Fruit fly (Drosophila melanogaster): ENCODE data around the gene nmd.

nmd gene

dm6 chr2L:10299810-10300147, 4.0 kb downstream of the nmd start, which contains the start of gene CYLD (continued):
- TF ChIP-seq Dll (GFP tag; IDR thresholded peaks at IDR 0.05; ENCODE audit: partially characterized antibody), result peak; percentile 58; the same call in 1 of the 4 replicates
- peak; percentile 18 for TF ChIP-seq pho (GFP tag; optimal IDR thresholded peaks at IDR 0.05)
- peak; percentile 58 for TF ChIP-seq Hsf (GFP tag; optimal IDR thresholded peaks at IDR 0.05)
- TF ChIP-seq CG18764 (GFP tag; optimal IDR thresholded peaks at IDR 0.05), result peak; percentile 42
- TF ChIP-seq CG4404 (GFP tag; IDR thresholded peaks at IDR 0.05), result no peak
- peak; percentile 77 for TF ChIP-seq Xbp1 (GFP tag; optimal IDR thresholded peaks at IDR 0.05)
- no peak for TF ChIP-seq Gug (GFP tag; IDR thresholded peaks at IDR 0.05)
- peak; percentile 33 for TF ChIP-seq CG4617 (GFP tag; optimal IDR thresholded peaks at IDR 0.05; ENCODE audit: borderline replicate concordance)
- TF ChIP-seq Drgx (GFP tag; IDR thresholded peaks at IDR 0.05), result peak; percentile 68
- TF ChIP-seq wek (GFP tag; optimal IDR thresholded peaks at IDR 0.05), result peak; percentile 97
- peak; percentile 54 for TF ChIP-seq tin (GFP tag; optimal IDR thresholded peaks at IDR 0.05)
- peak; percentile 79 for TF ChIP-seq CG11504 (tag; optimal IDR thresholded peaks at IDR 0.05)
- peak; percentile 63 for TF ChIP-seq Ssrp (tag; optimal IDR thresholded peaks at IDR 0.05)
- TF ChIP-seq E2f2 (GFP tag; IDR thresholded peaks at IDR 0.05), result peak; percentile 65
- peak; percentile 32 for TF ChIP-seq Hmx (GFP tag; optimal IDR thresholded peaks at IDR 0.05)
- peak; percentile 65 for TF ChIP-seq sd (tag; optimal IDR thresholded peaks at IDR 0.05)
- no peak for TF ChIP-seq bbx (GFP tag; IDR thresholded peaks at IDR 0.05; ENCODE audit: partially characterized antibody)
- TF ChIP-seq hth (optimal IDR thresholded peaks at IDR 0.05), result no peak
- TF ChIP-seq CG12299 (tag; optimal IDR thresholded peaks at IDR 0.05), result peak; percentile 75
- TF ChIP-seq chif (GFP tag; optimal IDR thresholded peaks at IDR 0.05), result peak in 1 of 2 experiments; percentile 8
- peak; percentile 9 for TF ChIP-seq CG4707 (GFP tag; optimal IDR thresholded peaks at IDR 0.05)
- TF ChIP-seq CoRest (tag; optimal IDR thresholded peaks at IDR 0.05), result peak; percentile 74
- peak; percentile 16 for TF ChIP-seq CG15011 (GFP tag; optimal IDR thresholded peaks at IDR 0.05)
- TF ChIP-seq Nf-YB (GFP tag; optimal IDR thresholded peaks at IDR 0.05), result peak; percentile 66
- TF ChIP-seq CG10267 (tag; optimal IDR thresholded peaks at IDR 0.05), result peak; percentile 77
- peak; percentile 61; the same call in 2 of the 3 replicates for TF ChIP-seq tgo (GFP tag; IDR thresholded peaks at IDR 0.05)
- peak; percentile 77 for TF ChIP-seq CG17359 (tag; optimal IDR thresholded peaks at IDR 0.05)
- TF ChIP-seq onecut (GFP tag; IDR thresholded peaks at IDR 0.05), result peak; percentile 59
- no peak for TF ChIP-seq CG16815 (GFP tag; optimal IDR thresholded peaks at IDR 0.05)
- TF ChIP-seq Lhr (GFP tag; optimal IDR thresholded peaks at IDR 0.05), result peak; percentile 23
- no peak for TF ChIP-seq crp (GFP tag; optimal IDR thresholded peaks at IDR 0.05)
- peak; percentile 14 for TF ChIP-seq CG16863 (GFP tag; optimal IDR thresholded peaks at IDR 0.05)
- TF ChIP-seq slbo (GFP tag; IDR thresholded peaks at IDR 0.05), result peak; percentile 77
- peak; percentile 76 for TF ChIP-seq CG31441 (GFP tag; IDR thresholded peaks at IDR 0.05)
- peak in 1 of 2 experiments; percentile 81 for TF ChIP-seq Hr51 (GFP tag; optimal IDR thresholded peaks at IDR 0.05)
- no peak for TF ChIP-seq CG3847 (GFP tag; IDR thresholded peaks at IDR 0.05)
- TF ChIP-seq CG8281 (tag; optimal IDR thresholded peaks at IDR 0.05), result peak; percentile 14
- no peak for TF ChIP-seq CG17186 (GFP tag; optimal IDR thresholded peaks at IDR 0.05)
- no peak for TF ChIP-seq fd102C (GFP tag; optimal IDR thresholded peaks at IDR 0.05)
- peak; percentile 75 for TF ChIP-seq CG14710 (tag; optimal IDR thresholded peaks at IDR 0.05)
- peak; percentile 47 for TF ChIP-seq CG12219 (GFP tag; optimal IDR thresholded peaks at IDR 0.05)
- TF ChIP-seq Dfd (GFP tag; optimal IDR thresholded peaks at IDR 0.05), result no peak
- TF ChIP-seq Sox102F (GFP tag; optimal IDR thresholded peaks at IDR 0.05), result peak; percentile 84
- no peak for TF ChIP-seq CG9797 (GFP tag; optimal IDR thresholded peaks at IDR 0.05)
- TF ChIP-seq disco-r (GFP tag; optimal IDR thresholded peaks at IDR 0.05), result no peak
- peak; percentile 44 for TF ChIP-seq CG13624 (GFP tag; optimal IDR thresholded peaks at IDR 0.05)
- peak; percentile 76; the same call in 1 of the 2 replicates for TF ChIP-seq CG14014 (GFP tag; IDR thresholded peaks at IDR 0.05)
- peak; percentile 80 for TF ChIP-seq CG7839 (tag; optimal IDR thresholded peaks at IDR 0.05)
- TF ChIP-seq sob (GFP tag; IDR thresholded peaks at IDR 0.05), result peak; percentile 66; the same call in 1 of the 2 replicates
- peak; percentile 76 for TF ChIP-seq Meics (GFP tag; optimal IDR thresholded peaks at IDR 0.05)
